Worm (Caenorhabditis elegans) whole organism, L1 larva: ENCODE measurements around the gene VW02B12L.2.

Source experiments
- aha-1 ChIP-seq: fragments of 150-350 bp; optimal IDR thresholded peaks from 2 replicates; lab custom pipeline; 2014; ENCODE audit warnings: missing biosample characterization, missing genetic modification characterization
- ama-1 ChIP-seq: fragments of 150-350 bp; optimal IDR thresholded peaks from 2 replicates; lab custom pipeline; 2014
- fkh-10 ChIP-seq: sonication (generic microtip); optimal IDR thresholded peaks from 2 replicates; lab custom pipeline; 2017; ENCODE audit warnings: missing biosample characterization, missing genetic modification reagents, missing genetic modification characterization
- lin-13 ChIP-seq: fragments of 150-350 bp; optimal IDR thresholded peaks from 2 replicates; lab custom pipeline; 2014; ENCODE audit warnings: missing biosample characterization, missing genetic modification reagents, missing genetic modification characterization
- mep-1 ChIP-seq: fragments of 150-350 bp; optimal IDR thresholded peaks from 2 replicates; lab custom pipeline; 2014; ENCODE audit warnings: missing biosample characterization, missing genetic modification characterization
- nhr-11 ChIP-seq: fragments of 150-350 bp; optimal IDR thresholded peaks from 2 replicates; lab custom pipeline; 2014; ENCODE audit warnings: missing biosample characterization, missing genetic modification characterization
- nhr-12 ChIP-seq: sonication (generic microtip); optimal IDR thresholded peaks from 2 replicates; lab custom pipeline; 2017; ENCODE audit warnings: missing biosample characterization, missing genetic modification characterization
- nhr-19 ChIP-seq: fragments of 200-800 bp; sonication (Bioruptor generic); conservative IDR thresholded peaks from 2 replicates; pipeline ENCODE4 v1.3.6; 2022; ENCODE audit warnings: missing genetic modification characterization, missing compliant biosample characterization
- nhr-76 ChIP-seq: sonication (generic microtip); optimal IDR thresholded peaks from 2 replicates; lab custom pipeline; 2017; ENCODE audit warnings: missing biosample characterization, missing genetic modification characterization
- nhr-77 ChIP-seq: fragments of 150-350 bp; optimal IDR thresholded peaks from 2 replicates; lab custom pipeline; 2014; ENCODE audit warnings: missing biosample characterization, missing genetic modification characterization
- rnt-1 ChIP-seq: sonication (generic microtip); optimal IDR thresholded peaks from 2 replicates; lab custom pipeline; 2016; ENCODE audit warnings: mild to moderate bottlenecking, missing genetic modification characterization, moderate library complexity, missing compliant biosample characterization
- snpc-4 ChIP-seq: fragments of 150-350 bp; optimal IDR thresholded peaks from 2 replicates; lab custom pipeline; 2014; ENCODE audit warnings: missing biosample characterization, missing genetic modification characterization
- tbx-2 ChIP-seq: sonication (generic microtip); optimal IDR thresholded peaks from 2 replicates; lab custom pipeline; 2016; ENCODE audit warnings: missing genetic modification characterization, missing compliant biosample characterization
- unc-130 ChIP-seq: fragments of 150-350 bp; optimal IDR thresholded peaks from 2 replicates; lab custom pipeline; 2017; ENCODE audit warnings: missing biosample characterization, missing genetic modification characterization, inconsistent platforms

- TF ChIP-seq nhr-76 (tag; lab: Kevin White, UChicago) (no peak), rnt-1 (no peak), lin-13 (no peak), nhr-12 (tag; lab: Kevin White, UChicago) (no peak), nhr-11 (tag; lab: Kevin White, UChicago) (no peak), tbx-2 (no peak), aha-1 (no peak), nhr-19 (GFP tag; lab: Robert Waterston, UW) (no peak), ama-1 (lab: Kevin White, UChicago) (no peak), snpc-4 (no peak), nhr-77 (tag; lab: Kevin White, UChicago) (no peak), unc-130 (tag; lab: Kevin White, UChicago) (no peak), fkh-10 (GFP tag; lab: Kevin White, UChicago) (no peak), mep-1 (tag; lab: Kevin White, UChicago) (no peak)
These were observed 30.4 kb downstream of the VW02B12L.2 start, which contains the start of gene C05D12.7 for ce11 chrII:11409678-11410133.
